Worm (Caenorhabditis elegans): Measurements from ENCODE around the gene F12A10.6.

Gene F12A10.6

ce11 chrII:5487844-5488243 is 6.5 kb downstream of the F12A10.6 start, which contains the start of gene nep-5:
TSS of gene nep-5 (plus strand) at chrII:5488144.
- TF ChIP-seq ref-1 (GFP tag; conservative IDR thresholded peaks at IDR 0.05), result no peak
- no peak for TF ChIP-seq cog-1 (tag; optimal IDR thresholded peaks at IDR 0.05)
- no peak for TF ChIP-seq ztf-29 (GFP tag; IDR thresholded peaks at IDR 0.05)
- no peak for TF ChIP-seq klf-2 (GFP tag; conservative IDR thresholded peaks at IDR 0.05)
- no peak for TF ChIP-seq ztf-23 (GFP tag; IDR thresholded peaks at IDR 0.05)
- TF ChIP-seq med-1 (GFP tag; optimal IDR thresholded peaks at IDR 0.05; ENCODE audit: insufficient read depth), result no peak
- TF ChIP-seq tab-1 (GFP tag; IDR thresholded peaks at IDR 0.05), result no peak
- no peak for TF ChIP-seq flt-1 (GFP tag; IDR thresholded peaks at IDR 0.05)
- no peak for TF ChIP-seq T22C8.4 (GFP tag; IDR thresholded peaks at IDR 0.05)

DNA sequence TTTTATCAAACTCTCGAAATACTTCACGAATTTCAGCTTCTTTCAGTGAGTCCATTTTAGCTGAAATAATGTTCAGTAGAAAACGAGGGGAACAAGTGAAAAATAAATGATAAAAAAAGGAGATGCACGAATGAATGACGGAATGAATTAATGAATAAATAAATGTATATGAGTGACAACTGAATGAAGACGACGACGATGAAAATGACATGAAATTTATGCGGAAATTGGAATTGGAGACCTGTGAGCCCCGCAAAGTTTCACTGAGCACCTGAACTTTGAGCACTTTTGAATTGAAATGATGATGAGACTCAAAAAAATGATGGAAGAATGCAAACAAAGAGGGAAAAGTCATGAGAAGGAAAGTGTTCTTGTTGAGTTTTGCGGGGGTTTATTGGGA is 12.3 kb downstream of the F12A10.6 start, which contains the start of gene cal-8:
Gene cal-8 (minus strand): TSS at position 60 of the 400 bp plus-strand sequence.
- TF ChIP-seq ref-1 (GFP tag; conservative IDR thresholded peaks at IDR 0.05) (no peak), flt-1 (GFP tag; IDR thresholded peaks at IDR 0.05) (no peak), cog-1 (tag; optimal IDR thresholded peaks at IDR 0.05) (no peak), med-1 (GFP tag; optimal IDR thresholded peaks at IDR 0.05; ENCODE audit: insufficient read depth) (no peak), klf-2 (GFP tag; conservative IDR thresholded peaks at IDR 0.05) (no peak), tab-1 (GFP tag; IDR thresholded peaks at IDR 0.05) (no peak), ztf-29 (GFP tag; IDR thresholded peaks at IDR 0.05) (no peak), T22C8.4 (GFP tag; IDR thresholded peaks at IDR 0.05) (no peak), ztf-23 (GFP tag; IDR thresholded peaks at IDR 0.05) (no peak)

- TF ChIP-seq cog-1 (tag; optimal IDR thresholded peaks at IDR 0.05), result no peak
- no peak for TF ChIP-seq T22C8.4 (GFP tag; IDR thresholded peaks at IDR 0.05)
- TF ChIP-seq ref-1 (GFP tag; conservative IDR thresholded peaks at IDR 0.05), result no peak
- TF ChIP-seq ztf-29 (GFP tag; IDR thresholded peaks at IDR 0.05), result no peak
- TF ChIP-seq tab-1 (GFP tag; IDR thresholded peaks at IDR 0.05), result no peak
- no peak for TF ChIP-seq med-1 (GFP tag; optimal IDR thresholded peaks at IDR 0.05; ENCODE audit: insufficient read depth)
- TF ChIP-seq flt-1 (GFP tag; IDR thresholded peaks at IDR 0.05), result no peak
- TF ChIP-seq ztf-23 (GFP tag; IDR thresholded peaks at IDR 0.05), result no peak
Measured at ce11 chrII:5478318-5478717, 16.0 kb downstream of the F12A10.6 start, which contains the start of gene F56D1.1. TSS of gene F56D1.1 (plus strand) at chrII:5478618.

- TF ChIP-seq tab-1 (GFP tag; IDR thresholded peaks at IDR 0.05) (no peak), klf-2 (GFP tag; conservative IDR thresholded peaks at IDR 0.05) (no peak), cog-1 (tag; optimal IDR thresholded peaks at IDR 0.05) (no peak), ztf-29 (GFP tag; IDR thresholded peaks at IDR 0.05) (no peak), ztf-23 (GFP tag; IDR thresholded peaks at IDR 0.05) (no peak), T22C8.4 (GFP tag; IDR thresholded peaks at IDR 0.05) (no peak), flt-1 (GFP tag; IDR thresholded peaks at IDR 0.05) (no peak), med-1 (GFP tag; optimal IDR thresholded peaks at IDR 0.05; ENCODE audit: insufficient read depth) (no peak), ref-1 (GFP tag; conservative IDR thresholded peaks at IDR 0.05) (no peak)
Measured at ce11 chrII:5474946-5475345, 19.4 kb downstream of the F12A10.6 start, which contains the start of gene ilcr-2. TSS of gene ilcr-2 (plus strand) at chrII:5475246.

DNA sequence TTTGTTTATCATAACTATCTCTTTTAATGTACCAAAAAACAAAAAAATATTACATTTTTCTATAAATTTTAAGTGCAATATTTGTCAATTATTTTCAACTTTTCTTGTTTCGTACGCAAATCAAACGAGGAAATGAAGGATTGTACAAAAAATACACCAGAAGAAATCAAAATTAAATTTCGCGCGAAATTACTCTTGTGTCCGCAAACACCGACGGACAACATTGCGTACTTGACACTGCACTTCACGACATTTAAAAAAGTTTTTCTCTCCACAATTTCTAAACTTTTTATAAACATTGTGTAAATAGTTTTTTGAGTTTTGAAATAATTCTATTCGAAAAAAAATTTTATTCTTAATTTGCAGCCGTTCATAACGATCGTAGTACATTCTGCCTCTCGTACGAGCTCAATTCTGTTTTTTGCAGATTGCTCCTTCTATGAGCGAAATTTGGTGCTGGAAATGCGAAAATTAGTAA is 20.3 kb downstream of the F12A10.6 start, which contains the start of gene mrps-16:
Gene mrps-16 (plus strand): TSS at position 428 of the 478 bp plus-strand sequence.
- TF ChIP-seq flt-1 (GFP tag; IDR thresholded peaks at IDR 0.05) (peak; percentile 41; the same call in 1 of the 2 replicates), med-1 (GFP tag; optimal IDR thresholded peaks at IDR 0.05; ENCODE audit: insufficient read depth) (no peak)

DNA sequence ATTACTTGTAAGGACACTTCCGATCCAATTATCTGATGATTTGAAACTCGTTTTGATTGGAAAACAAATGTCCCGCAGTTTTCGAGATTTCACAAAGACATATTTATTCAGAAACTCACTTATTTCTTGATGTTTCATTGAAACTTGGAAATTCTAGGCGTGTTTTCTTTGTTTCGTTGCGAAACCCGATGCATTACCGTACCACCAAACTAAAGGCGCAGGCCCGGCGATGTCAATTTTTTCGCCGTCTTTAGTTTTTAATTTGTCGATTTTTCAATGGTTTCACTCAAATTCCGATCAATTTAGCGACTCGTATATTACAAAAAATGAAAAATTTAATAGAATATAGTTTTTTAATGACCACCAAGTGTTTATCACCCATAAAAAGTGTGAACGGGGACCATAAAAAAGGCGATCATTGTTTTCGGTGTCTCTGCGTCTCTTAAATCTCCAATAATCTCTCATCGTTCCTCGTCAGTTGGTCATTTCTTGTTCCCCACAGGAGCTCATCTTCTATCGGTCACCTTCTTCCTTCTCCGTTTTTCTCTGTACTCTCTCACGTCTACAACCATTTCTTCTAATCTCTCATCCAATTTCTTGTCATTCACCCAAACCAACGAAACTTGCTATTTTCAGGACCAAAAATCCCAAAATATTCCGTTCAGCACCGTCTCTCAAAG is 28.4 kb downstream of the F12A10.6 start, which contains the start of gene clr-1:
Gene clr-1 (plus strand): TSS at position 630 of the 680 bp plus-strand sequence.
- TF ChIP-seq klf-2 (GFP tag; conservative IDR thresholded peaks at IDR 0.05), result no peak
- TF ChIP-seq tab-1 (GFP tag; IDR thresholded peaks at IDR 0.05), result no peak
- no peak for TF ChIP-seq ztf-29 (GFP tag; IDR thresholded peaks at IDR 0.05)
- TF ChIP-seq ref-1 (GFP tag; conservative IDR thresholded peaks at IDR 0.05), result no peak
- no peak for TF ChIP-seq med-1 (GFP tag; optimal IDR thresholded peaks at IDR 0.05; ENCODE audit: insufficient read depth)
- TF ChIP-seq cog-1 (tag; optimal IDR thresholded peaks at IDR 0.05), result no peak
- no peak for TF ChIP-seq flt-1 (GFP tag; IDR thresholded peaks at IDR 0.05)
- no peak for TF ChIP-seq T22C8.4 (GFP tag; IDR thresholded peaks at IDR 0.05)
- TF ChIP-seq ztf-23 (GFP tag; IDR thresholded peaks at IDR 0.05), result no peak

- TF ChIP-seq T22C8.4 (GFP tag; IDR thresholded peaks at IDR 0.05) (no peak), klf-2 (GFP tag; conservative IDR thresholded peaks at IDR 0.05) (no peak), ztf-29 (GFP tag; IDR thresholded peaks at IDR 0.05) (no peak), ref-1 (GFP tag; conservative IDR thresholded peaks at IDR 0.05) (no peak), cog-1 (tag; optimal IDR thresholded peaks at IDR 0.05) (no peak), med-1 (GFP tag; optimal IDR thresholded peaks at IDR 0.05; ENCODE audit: insufficient read depth) (no peak), tab-1 (GFP tag; IDR thresholded peaks at IDR 0.05) (no peak), ztf-23 (GFP tag; IDR thresholded peaks at IDR 0.05) (no peak), flt-1 (GFP tag; IDR thresholded peaks at IDR 0.05) (no peak)
Measured at ce11 chrII:5463692-5464300, 30.5 kb downstream of the F12A10.6 start.

DNA sequence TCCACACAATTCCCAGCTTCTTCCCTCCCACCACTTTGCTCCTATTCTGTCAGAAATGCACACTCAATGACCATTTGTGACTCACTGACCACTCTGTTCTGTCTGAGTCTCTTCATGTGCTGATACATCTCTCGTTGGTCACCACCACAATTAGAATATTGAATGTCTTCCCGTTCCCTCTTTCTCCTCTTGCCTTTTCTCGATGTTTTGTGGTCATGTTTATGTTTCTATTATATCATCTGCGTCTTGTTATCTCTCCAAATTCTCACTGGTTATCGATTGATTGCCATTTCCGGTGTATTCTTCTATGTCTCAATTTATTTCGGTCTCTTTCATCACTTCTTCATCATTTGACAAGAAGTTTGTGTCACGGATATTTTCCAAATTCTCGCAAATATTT is 33.4 kb downstream of the F12A10.6 start:
- TF ChIP-seq ztf-29 (GFP tag; IDR thresholded peaks at IDR 0.05) (no peak), med-1 (GFP tag; optimal IDR thresholded peaks at IDR 0.05; ENCODE audit: insufficient read depth) (no peak), T22C8.4 (GFP tag; IDR thresholded peaks at IDR 0.05) (peak; percentile 72), klf-2 (GFP tag; conservative IDR thresholded peaks at IDR 0.05) (no peak), cog-1 (tag; optimal IDR thresholded peaks at IDR 0.05) (peak; percentile 16), tab-1 (GFP tag; IDR thresholded peaks at IDR 0.05) (no peak), ztf-23 (GFP tag; IDR thresholded peaks at IDR 0.05) (no peak), ref-1 (GFP tag; conservative IDR thresholded peaks at IDR 0.05) (no peak), flt-1 (GFP tag; IDR thresholded peaks at IDR 0.05) (no peak)

DNA sequence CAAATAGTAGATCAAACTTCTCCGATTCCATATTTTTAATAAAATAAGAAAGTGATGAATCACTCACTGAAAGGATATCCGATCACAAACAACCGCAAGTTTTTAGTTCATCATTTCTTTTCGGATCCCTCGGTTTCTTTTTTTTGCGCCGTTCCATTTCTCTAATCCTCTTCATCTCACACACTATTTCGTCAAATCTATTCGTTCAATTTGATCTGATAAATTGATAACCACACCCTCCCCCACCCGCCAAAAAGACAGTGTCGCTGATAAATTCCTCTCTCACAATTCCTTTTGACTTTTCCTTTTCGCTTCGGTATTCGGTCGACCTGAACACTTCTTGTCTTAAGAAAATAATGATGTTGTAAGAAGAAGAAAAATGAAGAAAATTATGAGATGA is 34.8 kb downstream of the F12A10.6 start:
- no peak for TF ChIP-seq klf-2 (GFP tag; conservative IDR thresholded peaks at IDR 0.05)
